Worm (Caenorhabditis elegans) whole organism, L3 larva: ENCODE data around the gene F53A3.1.

Experiments used
- ama-1 ChIP-seq: fragments of 150-350 bp; optimal IDR thresholded peaks from 2 replicates; lab custom pipeline; 2018
- ceh-16 ChIP-seq: sonication (generic microtip); optimal IDR thresholded peaks from 2 replicates; lab custom pipeline; 2017; ENCODE audit warnings: missing biosample characterization, missing genetic modification characterization
- ceh-82 ChIP-seq: fragments of 150-350 bp; optimal IDR thresholded peaks from 2 replicates; lab custom pipeline; 2014; ENCODE audit warnings: missing biosample characterization, missing genetic modification characterization
- fkh-10 ChIP-seq: sonication (generic microtip); optimal IDR thresholded peaks from 2 replicates; lab custom pipeline; 2017; ENCODE audit warnings: missing biosample characterization, missing genetic modification reagents, missing genetic modification characterization
- unc-62 ChIP-seq: fragments of 150-350 bp; sonication (generic microtip); optimal IDR thresholded peaks from 4 replicates; lab custom pipeline; 2014; ENCODE audit warnings: missing biosample characterization, missing genetic modification reagents, missing genetic modification characterization

DNA sequence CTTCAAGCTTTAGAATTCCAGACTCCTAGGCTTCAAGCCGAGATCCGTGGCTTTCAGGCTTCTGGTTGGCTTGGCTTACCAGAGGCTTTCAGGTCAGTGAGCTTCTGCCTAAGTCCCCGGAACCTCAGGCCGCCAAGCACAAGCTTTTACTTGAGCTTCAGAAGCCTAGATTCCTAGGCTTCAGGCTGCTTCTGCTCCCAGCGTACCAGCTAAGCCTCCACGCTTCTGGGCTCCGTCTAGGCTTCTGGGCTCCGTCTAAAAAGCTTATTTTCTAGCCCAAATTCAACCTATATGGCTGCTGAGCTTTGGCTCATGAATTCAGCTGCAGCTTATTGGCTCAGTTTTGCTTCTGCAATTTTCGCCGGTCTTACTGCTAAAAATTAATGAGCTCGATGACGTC lies 17.7 kb downstream of the F53A3.1 start:
- TF ChIP-seq ceh-82 (no peak), unc-62 (GFP tag; lab: Kevin White, UChicago) (no peak), ama-1 (lab: Kevin White, UChicago) (no peak), ceh-16 (no peak), fkh-10 (GFP tag; lab: Kevin White, UChicago) (no peak)
